Fruit fly (Drosophila melanogaster) whole organism, larva: ENCODE data around the gene CG7627.

Experiments used
- noc ChIP-seq: fragments of 200-800 bp; sonication (Bioruptor generic); optimal IDR thresholded peaks from 3 replicates; lab custom pipeline; 2019; ENCODE audit warnings: missing biosample characterization, mild to moderate bottlenecking, missing genetic modification characterization, moderate library complexity

The CG7627 gene

dm6 chr2L:8384985-8385519, 22.8 kb upstream of the CG7627 start:
- no peak for TF ChIP-seq noc

dm6 chr2L:8384108-8384601, 21.9 kb upstream of the CG7627 start, which contains the start of the genes Dad1 and CG13384:
Gene Dad1, minus strand, starts transcription at chr2L:8384137.
Gene CG13384, plus strand, starts transcription at chr2L:8384455.
- peak; percentile 97 for TF ChIP-seq noc

- peak; percentile 69 for TF ChIP-seq noc
Measured at dm6 chr2L:8382646-8383045, 20.4 kb upstream of the CG7627 start, which contains the start of the genes CG13392 and Rcd4. Gene CG13392, minus strand, starts transcription at chr2L:8382807. Gene Rcd4, plus strand, starts transcription at chr2L:8382861.

- peak; percentile 70 for TF ChIP-seq noc
Measured at dm6 chr2L:8381508-8382036, 19.3 kb upstream of the CG7627 start, which contains the start of gene AlaRS. Gene AlaRS, minus strand, starts transcription at chr2L:8381764.

- peak; percentile 99 for TF ChIP-seq noc
Measured at dm6 chr2L:8376717-8377116, 14.4 kb upstream of the CG7627 start, which contains the start of the genes CG13390 and CG17294. Gene CG13390, minus strand, starts transcription at chr2L:8376797. Gene CG17294, plus strand, starts transcription at chr2L:8377035.

dm6 chr2L:8374235-8374634, 12.0 kb upstream of the CG7627 start, which contains the start of gene Wdr82:
Gene Wdr82, plus strand, starts transcription at chr2L:8374461.
- TF ChIP-seq noc: no peak

dm6 chr2L:8372248-8372647, 10.0 kb upstream of the CG7627 start:
- TF ChIP-seq noc: no peak

dm6 chr2L:8371354-8371937, 9.2 kb upstream of the CG7627 start:
- TF ChIP-seq noc: no peak

dm6 chr2L:8370364-8371326, 8.4 kb upstream of the CG7627 start, which contains the start of gene CG17292:
Gene CG17292, plus strand, starts transcription at chr2L:8370454.
- peak; percentile 70 for TF ChIP-seq noc

dm6 chr2L:8365701-8366643, 3.7 kb upstream of the CG7627 start, which contains the start of gene Pp2A-29B:
Gene Pp2A-29B, plus strand, starts transcription at chr2L:8366038.
- no peak for TF ChIP-seq noc

- peak; percentile 31 for TF ChIP-seq noc
Measured at dm6 chr2L:8364006-8364956, 2.0 kb upstream of the CG7627 start, which contains the start of the genes RpS13 and CSN8. Gene RpS13, minus strand, starts transcription at chr2L:8364662. Gene CSN8, plus strand, starts transcription at chr2L:8364855.

- no peak for TF ChIP-seq noc
Measured at dm6 chr2L:8362955-8363285, 651 bp upstream of the CG7627 start.

dm6 chr2L:8361204-8361952, 891 bp downstream of the CG7627 start:
- no peak for TF ChIP-seq noc
